Fruit fly (Drosophila melanogaster) whole organism, adult: Measurements from ENCODE around the gene brk.

ENCODE experiments used
- cic ChIP-seq: fragments of 200-800 bp; sonication (Bioruptor generic); optimal IDR thresholded peaks from 2 replicates; lab custom pipeline; 2017; ENCODE audit warnings: missing biosample characterization, mild to moderate bottlenecking, missing genetic modification characterization, moderate library complexity
- cnc ChIP-seq, 2 experiments: fragments of >200 bp; optimal IDR thresholded peaks; 2 replicates each; lab custom pipeline; 2017

DNA sequence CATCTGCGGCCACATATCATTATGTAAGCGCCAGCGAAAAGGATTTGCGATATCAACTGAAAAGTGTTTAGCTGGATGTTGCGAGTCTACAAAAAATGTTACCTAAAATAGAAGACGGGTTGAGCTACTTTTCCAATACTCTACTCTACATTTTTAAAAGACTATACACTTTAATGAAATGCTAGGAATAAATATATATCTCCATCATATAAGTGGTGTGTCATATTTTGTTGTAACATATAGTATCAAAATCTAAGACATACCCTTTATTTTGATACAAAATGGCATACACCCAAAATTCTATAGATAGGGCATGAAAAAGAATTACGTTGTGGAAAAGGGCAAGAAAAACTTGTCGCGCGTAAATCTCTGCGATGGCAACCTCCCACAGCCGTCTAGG, 35.3 kb downstream of the brk start:
- TF ChIP-seq cic (GFP tag; lab: Kevin White, UChicago) (no peak), cnc (optimal IDR thresholded peaks at IDR 0.05; lab: Kevin White, UChicago) (no peak)
